Worm (Caenorhabditis elegans): Measurements from ENCODE around the gene sft-4.

DNA sequence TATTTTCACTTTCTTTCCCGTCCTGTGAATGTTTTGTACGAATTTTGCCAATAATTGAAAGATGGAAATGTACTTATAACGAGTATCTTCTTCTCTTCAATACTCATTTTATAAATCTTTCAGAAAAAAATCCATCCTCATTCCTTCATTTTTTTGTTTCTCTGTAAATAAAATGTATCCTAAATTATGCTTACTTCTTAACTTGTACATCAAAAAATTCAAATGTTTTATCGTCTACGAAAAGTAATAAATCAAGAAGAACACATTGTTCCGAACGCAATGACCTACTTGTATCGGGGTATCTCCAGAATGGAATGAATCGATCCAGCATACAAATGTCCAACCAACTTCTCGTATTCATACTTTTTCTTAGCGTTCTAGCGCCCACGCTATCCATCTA is 5.7 kb upstream of the sft-4 start, which contains the start of gene F46G11.6:
- TF ChIP-seq ama-1 (optimal IDR thresholded peaks at IDR 0.05), result no peak
- TF ChIP-seq tbx-37 (GFP tag; conservative IDR thresholded peaks at IDR 0.05), result no peak
- TF ChIP-seq flt-1 (GFP tag; IDR thresholded peaks at IDR 0.05), result no peak
- TF ChIP-seq hmbx-1 (tag; optimal IDR thresholded peaks at IDR 0.05), result no peak
- TF ChIP-seq aly-1 (tag; optimal IDR thresholded peaks at IDR 0.05), result no peak
- TF ChIP-seq B0310.2 (tag; optimal IDR thresholded peaks at IDR 0.05), result no peak
- TF ChIP-seq tra-4 (tag; optimal IDR thresholded peaks at IDR 0.05), result no peak
